Worm (Caenorhabditis elegans) whole organism, L4 larva: ENCODE results near the gene Y32F6A.4.
A peak's percentile ranks its signal among the peaks of the same experiment; 100 is the strongest.

ENCODE experiments used
- D1046.2 ChIP-seq: fragments of 200-800 bp; sonication (Bioruptor generic); IDR thresholded peaks from 2 replicates; pipeline ENCODE4 v1.3.6; 2022; ENCODE audit warnings: missing genetic modification characterization, missing compliant biosample characterization
- R02D3.7 ChIP-seq: fragments of 150-350 bp; sonication (generic microtip); optimal IDR thresholded peaks from 3 replicates; lab custom pipeline; 2014; ENCODE audit warnings: missing biosample characterization, missing genetic modification characterization
- T20F7.1 ChIP-seq: fragments of 200-800 bp; sonication (Bioruptor generic); optimal IDR thresholded peaks from 2 replicates; lab custom pipeline; 2018; ENCODE audit warnings: mild to moderate bottlenecking, missing genetic modification characterization, missing compliant biosample characterization
- aha-1 ChIP-seq: fragments of 150-350 bp; peaks from one replicate; lab custom pipeline; 2014; ENCODE audit warnings: missing biosample characterization, missing genetic modification characterization
- ama-1 ChIP-seq: fragments of 150-350 bp; optimal IDR thresholded peaks from 2 replicates; lab custom pipeline; 2014; ENCODE audit warnings: inconsistent platforms, mixed read lengths
- ceh-32 ChIP-seq: sonication (generic microtip); optimal IDR thresholded peaks from 2 replicates; lab custom pipeline; 2016; ENCODE audit warnings: mild to moderate bottlenecking, missing genetic modification characterization, missing compliant biosample characterization; ENCODE audit not compliant: poor library complexity
- ceh-44 ChIP-seq: fragments of 200-800 bp; sonication (Bioruptor generic); IDR thresholded peaks from 2 replicates; pipeline ENCODE4 v1.3.6; 2022; ENCODE audit warnings: missing genetic modification reagents, missing genetic modification characterization, missing compliant biosample characterization
- ceh-62 ChIP-seq: sonication (generic microtip); optimal IDR thresholded peaks from 2 replicates; lab custom pipeline; 2017; ENCODE audit warnings: missing biosample characterization, missing genetic modification characterization
- cey-2 ChIP-seq: sonication (generic microtip); optimal IDR thresholded peaks from 3 replicates; lab custom pipeline; 2017; ENCODE audit warnings: missing genetic modification characterization, mild to moderate bottlenecking, missing compliant biosample characterization, antibody characterized with exemption, borderline replicate concordance; ENCODE audit not compliant: insufficient read depth
- ctbp-1 ChIP-seq: fragments of 200-800 bp; sonication (Bioruptor generic); IDR thresholded peaks from 2 replicates; pipeline ENCODE4 v1.3.6; 2022; ENCODE audit warnings: missing genetic modification reagents, missing genetic modification characterization, missing compliant biosample characterization
- daf-12 ChIP-seq: fragments of 150-350 bp; optimal IDR thresholded peaks from 2 replicates; lab custom pipeline; 2014; ENCODE audit warnings: missing biosample characterization, missing genetic modification reagents, missing genetic modification characterization
- daf-16 ChIP-seq, 3 experiments: sonication (generic microtip); optimal IDR thresholded peaks; 2 replicates each; lab custom pipeline; 2016 to 2017; ENCODE audit warnings: missing genetic modification characterization in 3 of 3, missing genetic modification reagents in 3 of 3, mild to moderate bottlenecking in 2 of 3, missing compliant biosample characterization in 2 of 3, missing biosample characterization in 1 of 3, moderate library complexity in 1 of 3
- daf-19 ChIP-seq: fragments of 200-800 bp; sonication (Bioruptor generic); conservative IDR thresholded peaks from 2 replicates; pipeline ENCODE4 v1.3.6; 2022; ENCODE audit warnings: missing genetic modification characterization, missing compliant biosample characterization
- daf-8 ChIP-seq: fragments of 200-800 bp; sonication (Bioruptor generic); IDR thresholded peaks from 2 replicates; pipeline ENCODE4 v1.3.6; 2022; ENCODE audit warnings: missing genetic modification characterization, missing compliant biosample characterization
- dmd-8 ChIP-seq: fragments of 200-800 bp; sonication (Bioruptor generic); IDR thresholded peaks from 2 replicates; pipeline ENCODE4 v1.3.6; 2022; ENCODE audit warnings: missing genetic modification characterization, missing compliant biosample characterization
- dmd-9 ChIP-seq: fragments of 200-800 bp; sonication (Bioruptor generic); IDR thresholded peaks from 2 replicates; pipeline ENCODE4 v1.3.6; 2022; ENCODE audit warnings: missing genetic modification reagents, missing genetic modification characterization, missing compliant biosample characterization
- dve-1 ChIP-seq: sonication (generic microtip); optimal IDR thresholded peaks from 2 replicates; lab custom pipeline; 2017; ENCODE audit warnings: antibody characterized with exemption, mild to moderate bottlenecking, missing genetic modification characterization, missing compliant biosample characterization; ENCODE audit not compliant: insufficient read depth
- hlh-30 ChIP-seq: sonication (generic microtip); optimal IDR thresholded peaks from 2 replicates; lab custom pipeline; 2017; ENCODE audit warnings: antibody characterized with exemption, mild to moderate bottlenecking, missing genetic modification characterization, missing compliant biosample characterization; ENCODE audit not compliant: insufficient read depth
- lin-13 ChIP-seq: fragments of 150-350 bp; optimal IDR thresholded peaks from 2 replicates; lab custom pipeline; 2014; ENCODE audit warnings: missing biosample characterization, missing genetic modification reagents, missing genetic modification characterization
- madf-9 ChIP-seq: fragments of 200-800 bp; sonication (Bioruptor generic); conservative IDR thresholded peaks from 2 replicates; pipeline ENCODE4 v1.3.6; 2022; ENCODE audit warnings: missing genetic modification reagents, missing genetic modification characterization, missing compliant biosample characterization
- mdl-1 ChIP-seq, 2 experiments: fragments of 150-350 bp in 1 of 2; sonication (generic microtip) in 1 of 2; optimal IDR thresholded peaks; 2 replicates each; lab custom pipeline; 2014 to 2017; ENCODE audit warnings: missing biosample characterization in 2 of 2, missing genetic modification characterization in 2 of 2
- mes-2 ChIP-seq: sonication (generic microtip); optimal IDR thresholded peaks from 2 replicates; lab custom pipeline; 2016; ENCODE audit warnings: missing genotype, mild to moderate bottlenecking, missing genetic modification characterization, missing compliant biosample characterization; ENCODE audit not compliant: poor library complexity, severe bottlenecking
- nhr-102 ChIP-seq: sonication (generic microtip); optimal IDR thresholded peaks from 2 replicates; lab custom pipeline; 2016; ENCODE audit warnings: mild to moderate bottlenecking, missing genetic modification characterization, moderate library complexity, missing compliant biosample characterization
- nhr-11 ChIP-seq: fragments of 150-350 bp; optimal IDR thresholded peaks from 2 replicates; lab custom pipeline; 2014; ENCODE audit warnings: missing biosample characterization, missing genetic modification characterization
- nhr-111 ChIP-seq: fragments of 200-800 bp; sonication (Bioruptor generic); optimal IDR thresholded peaks from 2 replicates; lab custom pipeline; 2018; ENCODE audit warnings: mild to moderate bottlenecking, missing genetic modification characterization, missing compliant biosample characterization
- nhr-237 ChIP-seq: sonication (generic microtip); optimal IDR thresholded peaks from 2 replicates; lab custom pipeline; 2017; ENCODE audit warnings: missing biosample characterization, missing genetic modification characterization
- nhr-28 ChIP-seq: fragments of 150-350 bp; optimal IDR thresholded peaks from 2 replicates; lab custom pipeline; 2014; ENCODE audit warnings: missing biosample characterization, missing genetic modification characterization
- nhr-48 ChIP-seq: sonication (generic microtip); optimal IDR thresholded peaks from 2 replicates; lab custom pipeline; 2016; ENCODE audit warnings: mild to moderate bottlenecking, missing genetic modification characterization, missing compliant biosample characterization
- nhr-6 ChIP-seq: fragments of 150-350 bp; optimal IDR thresholded peaks from 2 replicates; lab custom pipeline; 2014; ENCODE audit warnings: missing biosample characterization, missing genetic modification characterization
- nhr-77 ChIP-seq: fragments of 150-350 bp; optimal IDR thresholded peaks from 2 replicates; lab custom pipeline; 2014; ENCODE audit warnings: missing biosample characterization, missing genetic modification characterization
- php-3 ChIP-seq: fragments of 200-800 bp; sonication (Bioruptor generic); IDR thresholded peaks from 2 replicates; pipeline ENCODE4 v1.3.6; 2022; ENCODE audit warnings: missing genetic modification reagents, missing genetic modification characterization, missing compliant biosample characterization
- pqm-1 ChIP-seq: sonication (generic microtip); optimal IDR thresholded peaks from 2 replicates; lab custom pipeline; 2017; ENCODE audit warnings: missing biosample characterization, missing genetic modification characterization
- rbr-2 ChIP-seq: sonication (generic microtip); optimal IDR thresholded peaks from 2 replicates; lab custom pipeline; 2016; ENCODE audit warnings: missing genotype, missing genetic modification characterization, missing compliant biosample characterization
- sdz-12 ChIP-seq: fragments of 200-800 bp; sonication (Bioruptor generic); optimal IDR thresholded peaks from 2 replicates; lab custom pipeline; 2018; ENCODE audit warnings: mild to moderate bottlenecking, missing genetic modification characterization, missing compliant biosample characterization
- skn-1 ChIP-seq: fragments of 150-350 bp; optimal IDR thresholded peaks from 2 replicates; lab custom pipeline; 2014; ENCODE audit warnings: missing biosample characterization, missing genetic modification characterization
- tag-97 ChIP-seq: fragments of 200-800 bp; sonication (Bioruptor generic); IDR thresholded peaks from 2 replicates; pipeline ENCODE4 v1.3.6; 2022; ENCODE audit warnings: missing genetic modification characterization, missing compliant biosample characterization
- tra-1 ChIP-seq: fragments of 200-800 bp; sonication (Bioruptor generic); IDR thresholded peaks from 2 replicates; pipeline ENCODE4 v1.3.6; 2022; ENCODE audit warnings: missing genetic modification reagents, missing genetic modification characterization, missing compliant biosample characterization
- unc-130 ChIP-seq: sonication (generic microtip); optimal IDR thresholded peaks from 2 replicates; lab custom pipeline; 2016; ENCODE audit warnings: missing genetic modification reagents, missing genetic modification characterization, missing compliant biosample characterization
- unc-39 ChIP-seq: sonication (generic microtip); optimal IDR thresholded peaks from 2 replicates; lab custom pipeline; 2017; ENCODE audit warnings: missing biosample characterization, missing genetic modification characterization
- unc-62 ChIP-seq, 3 experiments: fragments of 150-350 bp in 1 of 3; sonication (generic microtip); optimal IDR thresholded peaks in 2 of 3; peaks in 1 of 3; 1 replicate in 1 of 3; 2 replicates in 2 of 3; lab custom pipeline; 2014 to 2017; ENCODE audit warnings: missing biosample characterization in 3 of 3, missing genetic modification characterization in 3 of 3, missing genetic modification reagents in 3 of 3, missing genotype in 1 of 3
- zfp-2 ChIP-seq: sonication (generic microtip); optimal IDR thresholded peaks from 2 replicates; lab custom pipeline; 2016; ENCODE audit warnings: mild to moderate bottlenecking, missing genetic modification characterization, missing compliant biosample characterization
- zfp-3 ChIP-seq: fragments of 200-800 bp; sonication (Bioruptor generic); conservative IDR thresholded peaks from 2 replicates; pipeline ENCODE4 v1.3.6; 2022; ENCODE audit warnings: missing genetic modification reagents, missing genetic modification characterization, missing compliant biosample characterization
- zip-2 ChIP-seq: fragments of 150-350 bp; optimal IDR thresholded peaks from 2 replicates; lab custom pipeline; 2014; ENCODE audit warnings: missing biosample characterization, missing genetic modification characterization
- ztf-7 ChIP-seq: fragments of 150-350 bp; optimal IDR thresholded peaks from 2 replicates; lab custom pipeline; 2014; ENCODE audit warnings: missing biosample characterization, missing genetic modification characterization

Y32F6A.4 gene

ce11 chrV:10468190-10468589 lies 34.3 kb upstream of the Y32F6A.4 start, which contains the start of gene egl-9 (continued):
- TF ChIP-seq ztf-7 (no peak), tag-97 (GFP tag; lab: Robert Waterston, UW) (no peak), nhr-77 (peak; percentile 82), R02D3.7 (tag; lab: Kevin White, UChicago) (no peak), ama-1 (peak; percentile 59), dve-1 (tag; lab: Kevin White, UChicago) (peak; percentile 82), pqm-1 (peak; percentile 19)

- TF ChIP-seq aha-1 (tag; lab: Kevin White, UChicago) (peak; percentile 13), ctbp-1 (no peak), unc-62 (GFP tag; optimal IDR thresholded peaks at IDR 0.05 in 1 of 2; lab: Kevin White, UChicago) (peak in 1 of 2 experiments; percentile 90), unc-62 (tag; optimal IDR thresholded peaks at IDR 0.05; lab: Kevin White, UChicago) (no peak), nhr-11 (no peak)
- TF ChIP-seq, all 104 proteins: peak for 2
Measured at ce11 chrV:10467659-10468058, 33.8 kb upstream of the Y32F6A.4 start.

ce11 chrV:10467104-10467503 lies 33.2 kb upstream of the Y32F6A.4 start:
- no peak for TF ChIP-seq daf-16 (GFP tag; optimal IDR thresholded peaks at IDR 0.05; lab: Kevin White, UChicago)
- peak; percentile 15 for TF ChIP-seq daf-16 (tag; optimal IDR thresholded peaks at IDR 0.05; lab: Kevin White, UChicago)
- no peak for TF ChIP-seq sdz-12 (GFP tag; lab: Kevin White, UChicago)
- peak; percentile 58 for TF ChIP-seq ama-1
- TF ChIP-seq mes-2 (tag; lab: Kevin White, UChicago), result peak; percentile 2
- peak; percentile 71 for TF ChIP-seq hlh-30 (tag; lab: Kevin White, UChicago)

- no peak for TF ChIP-seq ceh-62 (tag; lab: Kevin White, UChicago)
- peak; percentile 100 for TF ChIP-seq mdl-1 (tag; optimal IDR thresholded peaks at IDR 0.05; lab: Kevin White, UChicago)
- no peak for TF ChIP-seq ceh-32
- peak; percentile 94 for TF ChIP-seq ctbp-1
- TF ChIP-seq T20F7.1 (GFP tag; lab: Kevin White, UChicago), result peak; percentile 54
- TF ChIP-seq sdz-12 (GFP tag; lab: Kevin White, UChicago), result no peak
- TF ChIP-seq zfp-2 (tag; lab: Kevin White, UChicago), result peak; percentile 2
- 0 out of 2 replicates have a peak, but pooled peaks have one; percentile 39 for TF ChIP-seq dmd-8 (GFP tag; lab: Robert Waterston, UW)
- TF ChIP-seq daf-12 (tag; lab: Kevin White, UChicago), result no peak
- TF ChIP-seq tra-1 (GFP tag; lab: Robert Waterston, UW), result peak; percentile 83
- TF ChIP-seq madf-9 (GFP tag; lab: Robert Waterston, UW), result 0 out of 2 replicates have a peak, but pooled peaks have one; percentile 13
- TF ChIP-seq daf-8 (GFP tag; lab: Robert Waterston, UW), result no peak
- no peak for TF ChIP-seq unc-130 (GFP tag; lab: Kevin White, UChicago)
- peak; percentile 57; the same call in 1 of the 2 replicates for TF ChIP-seq dmd-9 (GFP tag; lab: Robert Waterston, UW)
- peak; percentile 78 for TF ChIP-seq nhr-102 (tag; lab: Kevin White, UChicago)
- peak; percentile 81 for TF ChIP-seq mes-2 (tag; lab: Kevin White, UChicago)
- peak; percentile 90 for TF ChIP-seq lin-13 (GFP tag; lab: Kevin White, UChicago)
- peak; percentile 27 for TF ChIP-seq unc-39 (tag; lab: Kevin White, UChicago)
- TF ChIP-seq rbr-2 (tag; lab: Kevin White, UChicago), result peak; percentile 91
- peak; percentile 59 for TF ChIP-seq skn-1 (tag; lab: Kevin White, UChicago)
- no peak for TF ChIP-seq ceh-44 (GFP tag; lab: Robert Waterston, UW)
- peak; percentile 50 for TF ChIP-seq php-3
- TF ChIP-seq nhr-6 (tag; lab: Kevin White, UChicago), result peak; percentile 96
- TF ChIP-seq cey-2 (tag; lab: Kevin White, UChicago), result peak; percentile 89
- peak; percentile 96 for TF ChIP-seq nhr-28 (tag; lab: Kevin White, UChicago)
- TF ChIP-seq D1046.2 (GFP tag; lab: Robert Waterston, UW), result no peak
- TF ChIP-seq dve-1 (tag; lab: Kevin White, UChicago), result peak; percentile 97
- no peak for TF ChIP-seq daf-19 (GFP tag; lab: Robert Waterston, UW)
- 0 out of 2 replicates have a peak, but pooled peaks have one; percentile 48 for TF ChIP-seq zfp-3 (GFP tag; lab: Robert Waterston, UW)
- peak; percentile 25 for TF ChIP-seq nhr-237 (tag; lab: Kevin White, UChicago)
- peak; percentile 93 for TF ChIP-seq nhr-48 (tag; lab: Kevin White, UChicago)
- no peak for TF ChIP-seq nhr-111 (GFP tag; lab: Kevin White, UChicago)
- peak; percentile 52 for TF ChIP-seq zip-2 (tag; lab: Kevin White, UChicago)
Measured at ce11 chrV:10466607-10467092, 32.8 kb upstream of the Y32F6A.4 start.
